2 worm cellular contexts compared by ENCODE assay signal in the genomic region with DNA sequence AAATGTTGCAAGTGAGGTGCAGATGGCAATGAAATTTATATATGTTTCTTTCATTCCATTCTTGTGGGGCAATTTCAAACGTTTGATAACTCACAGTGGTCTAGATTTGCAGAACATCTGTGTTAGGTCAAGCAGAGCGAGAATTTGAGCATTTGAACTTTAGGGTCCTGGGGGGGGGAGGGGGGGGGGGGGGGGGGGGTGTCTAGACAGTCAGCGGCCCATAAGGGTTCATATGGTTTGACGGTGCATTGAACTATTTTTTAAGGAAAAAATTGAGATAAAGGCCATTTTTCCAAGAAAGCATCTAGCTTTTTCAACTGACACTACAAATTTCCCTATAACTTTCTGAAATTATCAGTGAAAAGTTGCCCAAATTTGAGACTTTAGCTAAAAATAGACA.
TF ChIP-seq lines count a peak whose summit lies in the region.

No protein-coding gene starts in this region.

TF ChIP-seq in whole organism, L4 larva, 104 proteins besides CTCF, POLR2A, EP300 and RAD21:
- TF ChIP-seq ZK337.2 (GFP tag; IDR thresholded peaks at IDR 0.05; lab: Robert Waterston, UW) (no peak), saeg-2 (GFP tag; IDR thresholded peaks at IDR 0.05; lab: Robert Waterston, UW) (no peak), pha-4 (GFP tag; IDR thresholded peaks at IDR 0.05; lab: Robert Waterston, UW) (peak; percentile 31; the same call in 1 of the 2 replicates), pha-4 (tag; optimal IDR thresholded peaks at IDR 0.05; lab: Kevin White, UChicago) (no peak), snpc-1.2 (GFP tag; IDR thresholded peaks at IDR 0.05; lab: Robert Waterston, UW) (no peak), nhr-41 (GFP tag; IDR thresholded peaks at IDR 0.05; lab: Robert Waterston, UW) (no peak), hif-1 (tag; optimal IDR thresholded peaks at IDR 0.05; lab: Kevin White, UChicago) (no peak), daf-8 (GFP tag; IDR thresholded peaks at IDR 0.05; lab: Robert Waterston, UW) (no peak), nhr-6 (tag; optimal IDR thresholded peaks at IDR 0.05; lab: Kevin White, UChicago) (no peak), zag-1 (tag; optimal IDR thresholded peaks at IDR 0.05; lab: Kevin White, UChicago) (no peak), zfp-2 (tag; optimal IDR thresholded peaks at IDR 0.05; lab: Kevin White, UChicago) (no peak), set-16 (GFP tag; IDR thresholded peaks at IDR 0.05; lab: Robert Waterston, UW) (peak; percentile 71)

TF ChIP-seq in whole organism, young adult, 124 proteins besides CTCF, POLR2A, EP300 and RAD21:
- TF ChIP-seq egrh-3 (GFP tag; IDR thresholded peaks at IDR 0.05; lab: Robert Waterston, UW) (peak; percentile 78; the same call in 1 of the 2 replicates), unc-130 (GFP tag; optimal IDR thresholded peaks at IDR 0.05; lab: Kevin White, UChicago) (no peak), F57A8.1 (GFP tag; optimal IDR thresholded peaks at IDR 0.05; lab: Kevin White, UChicago) (no peak)
